Worm (Caenorhabditis elegans) whole organism, young adult: ENCODE data around the gene gcsh-1.

Experiments used
- B0035.1 ChIP-seq: sonication (generic microtip); optimal IDR thresholded peaks from 2 replicates; lab custom pipeline; 2016; ENCODE audit warnings: missing genetic modification characterization, mild to moderate bottlenecking, missing compliant biosample characterization, missing genotype, missing genetic modification reagents
- D2030.7 ChIP-seq: fragments of 200-800 bp; sonication (Bioruptor generic); IDR thresholded peaks from 2 replicates; pipeline ENCODE4 v1.3.6; 2022; ENCODE audit warnings: missing genetic modification reagents, missing genetic modification characterization, missing compliant biosample characterization
- F33H1.4 ChIP-seq: fragments of 200-800 bp; sonication (Bioruptor generic); IDR thresholded peaks from 2 replicates; pipeline ENCODE4 v1.3.6; 2022; ENCODE audit warnings: missing genetic modification reagents, missing genetic modification characterization, missing compliant biosample characterization
- F37B4.10 ChIP-seq: fragments of 200-800 bp; sonication (Bioruptor generic); IDR thresholded peaks from 2 replicates; pipeline ENCODE4 v1.3.6; 2022; ENCODE audit warnings: missing genetic modification characterization, missing compliant biosample characterization
- F39B2.1 ChIP-seq: fragments of 200-800 bp; sonication (Bioruptor generic); IDR thresholded peaks from 2 replicates; pipeline ENCODE4 v1.3.6; 2022; ENCODE audit warnings: missing genetic modification reagents, missing genetic modification characterization, missing compliant biosample characterization
- F52B5.7 ChIP-seq: sonication (generic microtip); optimal IDR thresholded peaks from 2 replicates; lab custom pipeline; 2016; ENCODE audit warnings: mild to moderate bottlenecking, missing genetic modification characterization, missing compliant biosample characterization
- F55B11.4 ChIP-seq: sonication (generic microtip); optimal IDR thresholded peaks from 2 replicates; lab custom pipeline; 2016; ENCODE audit warnings: missing compliant biosample characterization, missing genetic modification characterization, borderline replicate concordance; ENCODE audit not compliant: insufficient read depth
- F57C9.4 ChIP-seq: sonication (generic microtip); optimal IDR thresholded peaks from 2 replicates; lab custom pipeline; 2017; ENCODE audit warnings: mild to moderate bottlenecking, missing genetic modification characterization, missing compliant biosample characterization
- T26A5.8 ChIP-seq: sonication (generic microtip); optimal IDR thresholded peaks from 2 replicates; lab custom pipeline; 2016; ENCODE audit warnings: missing genetic modification characterization, missing compliant biosample characterization
- Y56A3A.18 ChIP-seq: fragments of 200-800 bp; sonication (Bioruptor generic); IDR thresholded peaks from 2 replicates; pipeline ENCODE4 v1.3.6; 2022; ENCODE audit warnings: missing genetic modification reagents, missing genetic modification characterization, missing compliant biosample characterization
- Y79H2A.3 ChIP-seq: fragments of 200-800 bp; sonication (Bioruptor generic); conservative IDR thresholded peaks from 2 replicates; pipeline ENCODE4 v1.3.6; 2022; ENCODE audit warnings: missing genetic modification reagents, missing genetic modification characterization, missing compliant biosample characterization
- Y95B8A.8 ChIP-seq: fragments of 200-800 bp; sonication (Bioruptor generic); IDR thresholded peaks from 2 replicates; pipeline ENCODE4 v1.3.6; 2022; ENCODE audit warnings: missing genetic modification reagents, missing genetic modification characterization, missing compliant biosample characterization
- ZK185.1 ChIP-seq: sonication (generic microtip); optimal IDR thresholded peaks from 2 replicates; lab custom pipeline; 2016; ENCODE audit warnings: mild to moderate bottlenecking, missing genetic modification characterization, missing compliant biosample characterization; ENCODE audit not compliant: poor library complexity, severe bottlenecking
- aptf-3 ChIP-seq: fragments of 200-800 bp; sonication (Bioruptor generic); IDR thresholded peaks from 2 replicates; pipeline ENCODE4 v1.3.6; 2022; ENCODE audit warnings: missing genetic modification characterization, missing compliant biosample characterization
- athp-1 ChIP-seq: sonication (generic microtip); optimal IDR thresholded peaks from 2 replicates; lab custom pipeline; 2017; ENCODE audit warnings: mild to moderate bottlenecking, missing genetic modification characterization, missing compliant biosample characterization
- attf-5 ChIP-seq: fragments of 200-800 bp; sonication (Bioruptor generic); optimal IDR thresholded peaks from 2 replicates; lab custom pipeline; 2018; ENCODE audit warnings: mild to moderate bottlenecking, missing genetic modification characterization, missing compliant biosample characterization
- cebp-2 ChIP-seq: fragments of 200-800 bp; sonication (Bioruptor generic); IDR thresholded peaks from 2 replicates; pipeline ENCODE4 v1.3.6; 2022; ENCODE audit warnings: missing genetic modification characterization, missing compliant biosample characterization
- ceh-40 ChIP-seq: fragments of 200-800 bp; sonication (Bioruptor generic); IDR thresholded peaks from 2 replicates; pipeline ENCODE4 v1.3.6; 2022; ENCODE audit warnings: missing genetic modification characterization, missing compliant biosample characterization
- ceh-79 ChIP-seq: sonication (generic microtip); optimal IDR thresholded peaks from 2 replicates; lab custom pipeline; 2017; ENCODE audit warnings: mild to moderate bottlenecking, missing genetic modification characterization, missing compliant biosample characterization
- ceh-91 ChIP-seq: fragments of 200-800 bp; sonication (Bioruptor generic); IDR thresholded peaks from 2 replicates; pipeline ENCODE4 v1.3.6; 2022; ENCODE audit warnings: missing genetic modification reagents, missing genetic modification characterization, missing compliant biosample characterization
- dpl-1 ChIP-seq: fragments of 150-350 bp; optimal IDR thresholded peaks from 2 replicates; lab custom pipeline; 2014; ENCODE audit warnings: missing biosample characterization, missing genetic modification reagents, missing genetic modification characterization
- fkh-3 ChIP-seq: sonication (generic microtip); optimal IDR thresholded peaks from 2 replicates; lab custom pipeline; 2016; ENCODE audit warnings: mild to moderate bottlenecking, missing genetic modification characterization, missing compliant biosample characterization
- him-1 ChIP-seq: sonication (generic microtip); optimal IDR thresholded peaks from 2 replicates; lab custom pipeline; 2016; ENCODE audit warnings: missing genotype, missing genetic modification reagents, missing genetic modification characterization, missing compliant biosample characterization
- hmg-20 ChIP-seq: fragments of 200-800 bp; sonication (Bioruptor generic); IDR thresholded peaks from 2 replicates; pipeline ENCODE4 v1.3.6; 2022; ENCODE audit warnings: missing genetic modification reagents, missing genetic modification characterization, missing compliant biosample characterization
- hrde-1 ChIP-seq: sonication (generic microtip); optimal IDR thresholded peaks from 2 replicates; lab custom pipeline; 2016; ENCODE audit warnings: missing genetic modification characterization, mild to moderate bottlenecking, missing compliant biosample characterization, moderate library complexity, missing genotype, missing genetic modification reagents, borderline replicate concordance
- lag-1 ChIP-seq: fragments of 200-800 bp; sonication (Bioruptor generic); IDR thresholded peaks from 2 replicates; pipeline ENCODE4 v1.3.6; 2022; ENCODE audit warnings: missing genetic modification reagents, missing genetic modification characterization, missing compliant biosample characterization
- lin-26 ChIP-seq: fragments of 200-800 bp; sonication (Bioruptor generic); IDR thresholded peaks from 2 replicates; pipeline ENCODE4 v1.3.6; 2022; ENCODE audit warnings: missing genetic modification reagents, missing genetic modification characterization, missing compliant biosample characterization
- lsl-1 ChIP-seq: fragments of 200-800 bp; sonication (Bioruptor generic); optimal IDR thresholded peaks from 2 replicates; lab custom pipeline; 2018; ENCODE audit warnings: mild to moderate bottlenecking, missing genetic modification characterization, moderate library complexity, missing compliant biosample characterization
- madf-10 ChIP-seq: sonication (generic microtip); optimal IDR thresholded peaks from 2 replicates; lab custom pipeline; 2016; ENCODE audit warnings: mild to moderate bottlenecking, missing genetic modification characterization, missing compliant biosample characterization
- mel-28 ChIP-seq: sonication (generic microtip); optimal IDR thresholded peaks from 2 replicates; lab custom pipeline; 2016; ENCODE audit warnings: borderline replicate concordance, mild to moderate bottlenecking, missing genetic modification characterization, missing compliant biosample characterization
- nhr-80 ChIP-seq: sonication (generic microtip); optimal IDR thresholded peaks from 2 replicates; lab custom pipeline; 2016; ENCODE audit warnings: missing genetic modification characterization, missing compliant biosample characterization
- repo-1 ChIP-seq: sonication (generic microtip); optimal IDR thresholded peaks from 2 replicates; lab custom pipeline; 2017; ENCODE audit warnings: mild to moderate bottlenecking, missing genetic modification characterization, missing compliant biosample characterization
- rpc-1 ChIP-seq, 2 experiments: fragments of 150-350 bp in 1 of 2; sonication (generic microtip) in 1 of 2; optimal IDR thresholded peaks; 2 replicates each; lab custom pipeline; 2014 to 2018; ENCODE audit warnings: missing biosample characterization in 1 of 2, missing genetic modification characterization in 1 of 2, missing genetic modification reagents in 1 of 2, missing genotype in 1 of 2
- sea-2 ChIP-seq: fragments of 200-800 bp; sonication (Bioruptor generic); IDR thresholded peaks from 2 replicates; pipeline ENCODE4 v1.3.6; 2022; ENCODE audit warnings: missing genetic modification characterization, missing compliant biosample characterization
- snpc-3.4 ChIP-seq: sonication (generic microtip); optimal IDR thresholded peaks from 2 replicates; lab custom pipeline; 2017; ENCODE audit warnings: missing genetic modification characterization, mild to moderate bottlenecking, missing compliant biosample characterization, antibody characterized with exemption, moderate library complexity, missing genotype, missing genetic modification reagents
- snpc-4 ChIP-seq, 5 experiments: fragments of 150-350 bp in 1 of 5; sonication (generic microtip) in 4 of 5; optimal IDR thresholded peaks; 2 replicates each; lab custom pipeline; 2014 to 2018; ENCODE audit warnings: missing genetic modification characterization in 5 of 5, missing biosample characterization in 3 of 5, antibody characterized with exemption in 2 of 5, mild to moderate bottlenecking in 2 of 5, missing compliant biosample characterization in 2 of 5, missing genotype in 2 of 5, moderate library complexity in 2 of 5, missing genetic modification reagents in 1 of 5
- somi-1 ChIP-seq: fragments of 200-800 bp; sonication (Bioruptor generic); optimal IDR thresholded peaks from 2 replicates; lab custom pipeline; 2018; ENCODE audit warnings: mild to moderate bottlenecking, missing genetic modification characterization, missing compliant biosample characterization
- sptf-2 ChIP-seq: fragments of 200-800 bp; sonication (Bioruptor generic); optimal IDR thresholded peaks from 2 replicates; lab custom pipeline; 2018; ENCODE audit warnings: mild to moderate bottlenecking, missing genetic modification characterization, missing compliant biosample characterization
- zfh-2 ChIP-seq: fragments of 200-800 bp; sonication (Bioruptor generic); conservative IDR thresholded peaks from 2 replicates; pipeline ENCODE4 v1.3.6; 2022; ENCODE audit warnings: missing genetic modification reagents, missing genetic modification characterization, missing compliant biosample characterization
- ztf-22 ChIP-seq: fragments of 200-800 bp; sonication (Bioruptor generic); optimal IDR thresholded peaks from 2 replicates; lab custom pipeline; 2018; ENCODE audit warnings: mild to moderate bottlenecking, missing genetic modification characterization, moderate library complexity, missing compliant biosample characterization
- ztf-3 ChIP-seq: fragments of 200-800 bp; sonication (Bioruptor generic); optimal IDR thresholded peaks from 2 replicates; lab custom pipeline; 2018; ENCODE audit warnings: mild to moderate bottlenecking, missing genetic modification characterization, missing compliant biosample characterization

The gcsh-1 gene

ce11 chrX:14476625-14477257, 38.1 kb downstream of the gcsh-1 start (continued):
- peak; percentile 83 for TF ChIP-seq repo-1 (tag; lab: Kevin White, UChicago)
- peak; percentile 65 for TF ChIP-seq rpc-1 (optimal IDR thresholded peaks at IDR 0.05; lab: Kevin White, UChicago)
- TF ChIP-seq rpc-1 (tag; optimal IDR thresholded peaks at IDR 0.05; lab: Kevin White, UChicago): peak; percentile 55
- no peak for TF ChIP-seq fkh-3 (tag; lab: Kevin White, UChicago)
- peak; percentile 40 for TF ChIP-seq attf-5 (GFP tag; lab: Kevin White, UChicago)
- no peak for TF ChIP-seq B0035.1 (tag; lab: Kevin White, UChicago)
- peak; percentile 14 for TF ChIP-seq nhr-80 (tag; lab: Kevin White, UChicago)
- TF ChIP-seq lin-26 (GFP tag; lab: Robert Waterston, UW): peak; percentile 63
- TF ChIP-seq ceh-79 (tag; lab: Kevin White, UChicago): no peak
- no peak for TF ChIP-seq F57C9.4
- no peak for TF ChIP-seq sea-2 (GFP tag; lab: Robert Waterston, UW)
- TF ChIP-seq ztf-3: peak; percentile 44
- no peak for TF ChIP-seq zfh-2 (GFP tag; lab: Robert Waterston, UW)
- TF ChIP-seq him-1: no peak
- TF ChIP-seq mel-28 (tag; lab: Kevin White, UChicago): no peak
- no peak for TF ChIP-seq hrde-1 (tag; lab: Kevin White, UChicago)
- no peak for TF ChIP-seq somi-1
- no peak for TF ChIP-seq ztf-22 (GFP tag; lab: Kevin White, UChicago)
- peak; percentile 69; the same call in 1 of the 2 replicates for TF ChIP-seq cebp-2 (GFP tag; lab: Robert Waterston, UW)
- peak; percentile 27 for TF ChIP-seq athp-1 (tag; lab: Kevin White, UChicago)
- TF ChIP-seq Y56A3A.18 (GFP tag; lab: Robert Waterston, UW): peak; percentile 60; the same call in 1 of the 2 replicates
- TF ChIP-seq snpc-4 (GFP tag; optimal IDR thresholded peaks at IDR 0.05; lab: Kevin White, UChicago): peak; percentile 89
- TF ChIP-seq snpc-4 (tag; optimal IDR thresholded peaks at IDR 0.05; lab: Kevin White, UChicago): peak; percentile 97 to 100 (median 99)
- no peak for TF ChIP-seq Y95B8A.8
- no peak for TF ChIP-seq F39B2.1
- TF ChIP-seq lag-1 (GFP tag; lab: Robert Waterston, UW): no peak
- peak; percentile 4 for TF ChIP-seq snpc-3.4
- TF ChIP-seq F55B11.4 (tag; lab: Kevin White, UChicago): no peak
- TF ChIP-seq sptf-2: no peak
- no peak for TF ChIP-seq F33H1.4 (GFP tag; lab: Robert Waterston, UW)
- peak; percentile 94 for TF ChIP-seq ZK185.1
- TF ChIP-seq hmg-20 (GFP tag; lab: Robert Waterston, UW): 0 out of 2 replicates have a peak, but pooled peaks have one; percentile 17
- TF ChIP-seq dpl-1 (GFP tag; lab: Kevin White, UChicago): no peak
- TF ChIP-seq Y79H2A.3 (GFP tag; lab: Robert Waterston, UW): no peak
- TF ChIP-seq ceh-40 (GFP tag; lab: Robert Waterston, UW): peak; percentile 79
- TF ChIP-seq T26A5.8 (tag; lab: Kevin White, UChicago): no peak
- no peak for TF ChIP-seq F52B5.7 (tag; lab: Kevin White, UChicago)
- no peak for TF ChIP-seq ceh-91 (GFP tag; lab: Robert Waterston, UW)
- no peak for TF ChIP-seq F37B4.10 (GFP tag; lab: Robert Waterston, UW)
- TF ChIP-seq aptf-3: no peak
- TF ChIP-seq lsl-1 (GFP tag; lab: Kevin White, UChicago): no peak
- no peak for TF ChIP-seq D2030.7 (GFP tag; lab: Robert Waterston, UW)
- TF ChIP-seq madf-10 (tag; lab: Kevin White, UChicago): no peak
